Worm (Caenorhabditis elegans): ENCODE data around the gene F07B10.7.

- no peak for TF ChIP-seq ahr-1 (tag; optimal IDR thresholded peaks at IDR 0.05)
- no peak for TF ChIP-seq pros-1 (tag; optimal IDR thresholded peaks at IDR 0.05)
- TF ChIP-seq tbx-7 (tag; optimal IDR thresholded peaks at IDR 0.05), result no peak
- TF ChIP-seq lin-11 (tag; optimal IDR thresholded peaks at IDR 0.05), result no peak
- no peak for TF ChIP-seq hlh-13 (GFP tag; optimal IDR thresholded peaks at IDR 0.05)
- TF ChIP-seq unc-55 (GFP tag; optimal IDR thresholded peaks at IDR 0.05), result no peak
- no peak for TF ChIP-seq pqm-1 (tag; optimal IDR thresholded peaks at IDR 0.05)
- TF ChIP-seq rnt-1 (tag; optimal IDR thresholded peaks at IDR 0.05), result no peak
- TF ChIP-seq unc-86 (tag; optimal IDR thresholded peaks at IDR 0.05), result no peak
- TF ChIP-seq pag-3 (tag; optimal IDR thresholded peaks at IDR 0.05; ENCODE audit: borderline replicate concordance), result no peak
- TF ChIP-seq dve-1 (tag; optimal IDR thresholded peaks at IDR 0.05), result no peak
Measured at ce11 chrV:11251798-11252197, 8.7 kb downstream of the F07B10.7 start.

Data from whole organism, late embryonic.